Worm (Caenorhabditis elegans) whole organism, young adult: ENCODE results near the gene rml-4.

Experiments
- C17E4.6 ChIP-seq: fragments of 200-800 bp; sonication (Bioruptor generic); IDR thresholded peaks from 2 replicates; pipeline ENCODE4 v1.3.6; 2022; ENCODE audit warnings: missing genetic modification reagents, missing genetic modification characterization, missing compliant biosample characterization
- F22D6.2 ChIP-seq: sonication (generic microtip); optimal IDR thresholded peaks from 2 replicates; lab custom pipeline; 2016; ENCODE audit warnings: mild to moderate bottlenecking, missing genetic modification characterization, missing compliant biosample characterization
- F23B12.7 ChIP-seq: sonication (generic microtip); optimal IDR thresholded peaks from 2 replicates; lab custom pipeline; 2017; ENCODE audit warnings: missing genetic modification characterization, mild to moderate bottlenecking, missing compliant biosample characterization, antibody characterized with exemption, moderate library complexity; ENCODE audit not compliant: insufficient read depth
- F37B4.10 ChIP-seq: fragments of 200-800 bp; sonication (Bioruptor generic); IDR thresholded peaks from 2 replicates; pipeline ENCODE4 v1.3.6; 2022; ENCODE audit warnings: missing genetic modification characterization, missing compliant biosample characterization
- F39B2.1 ChIP-seq: fragments of 200-800 bp; sonication (Bioruptor generic); IDR thresholded peaks from 2 replicates; pipeline ENCODE4 v1.3.6; 2022; ENCODE audit warnings: missing genetic modification reagents, missing genetic modification characterization, missing compliant biosample characterization
- F57A8.1 ChIP-seq: fragments of 200-800 bp; sonication (Bioruptor generic); optimal IDR thresholded peaks from 2 replicates; lab custom pipeline; 2018; ENCODE audit warnings: mild to moderate bottlenecking, missing genetic modification characterization, moderate library complexity, missing compliant biosample characterization
- T26A5.8 ChIP-seq: sonication (generic microtip); optimal IDR thresholded peaks from 2 replicates; lab custom pipeline; 2016; ENCODE audit warnings: missing genetic modification characterization, missing compliant biosample characterization
- Y79H2A.3 ChIP-seq: fragments of 200-800 bp; sonication (Bioruptor generic); conservative IDR thresholded peaks from 2 replicates; pipeline ENCODE4 v1.3.6; 2022; ENCODE audit warnings: missing genetic modification reagents, missing genetic modification characterization, missing compliant biosample characterization
- ama-1 ChIP-seq, 3 experiments: fragments of 150-350 bp in 1 of 3; sonication (generic microtip) in 2 of 3; optimal IDR thresholded peaks; 2 replicates each; lab custom pipeline; 2014 to 2018; ENCODE audit warnings: missing biosample characterization in 2 of 3, missing genetic modification characterization in 2 of 3, missing genetic modification reagents in 2 of 3
- aptf-2 ChIP-seq: fragments of 200-800 bp; sonication (Bioruptor generic); conservative IDR thresholded peaks from 2 replicates; pipeline ENCODE4 v1.3.6; 2022; ENCODE audit warnings: missing genetic modification reagents, missing genetic modification characterization, missing compliant biosample characterization
- atf-7 ChIP-seq: sonication (generic microtip); optimal IDR thresholded peaks from 2 replicates; lab custom pipeline; 2017; ENCODE audit warnings: mild to moderate bottlenecking, missing genetic modification characterization, missing compliant biosample characterization
- bed-1 ChIP-seq: fragments of 200-800 bp; sonication (Bioruptor generic); IDR thresholded peaks from 2 replicates; pipeline ENCODE4 v1.3.6; 2022; ENCODE audit warnings: missing genetic modification reagents, missing genetic modification characterization, missing compliant biosample characterization
- cebp-2 ChIP-seq: fragments of 200-800 bp; sonication (Bioruptor generic); IDR thresholded peaks from 2 replicates; pipeline ENCODE4 v1.3.6; 2022; ENCODE audit warnings: missing genetic modification characterization, missing compliant biosample characterization
- ceh-40 ChIP-seq: fragments of 200-800 bp; sonication (Bioruptor generic); IDR thresholded peaks from 2 replicates; pipeline ENCODE4 v1.3.6; 2022; ENCODE audit warnings: missing genetic modification characterization, missing compliant biosample characterization
- chd-7 ChIP-seq: sonication (generic microtip); optimal IDR thresholded peaks from 2 replicates; lab custom pipeline; 2016; ENCODE audit warnings: mild to moderate bottlenecking, missing genetic modification characterization, moderate library complexity, missing compliant biosample characterization
- dpff-1 ChIP-seq: sonication (generic microtip); optimal IDR thresholded peaks from 2 replicates; lab custom pipeline; 2017; ENCODE audit warnings: mild to moderate bottlenecking, missing genetic modification characterization, missing compliant biosample characterization
- dpl-1 ChIP-seq: fragments of 150-350 bp; optimal IDR thresholded peaks from 2 replicates; lab custom pipeline; 2014; ENCODE audit warnings: missing biosample characterization, missing genetic modification reagents, missing genetic modification characterization
- efl-1 ChIP-seq: fragments of 150-350 bp; optimal IDR thresholded peaks from 2 replicates; lab custom pipeline; 2014; ENCODE audit warnings: missing biosample characterization, missing genetic modification reagents, missing genetic modification characterization
- egl-18 ChIP-seq: fragments of 200-800 bp; sonication (Bioruptor generic); IDR thresholded peaks from 2 replicates; pipeline ENCODE4 v1.3.6; 2022; ENCODE audit warnings: missing genetic modification reagents, missing genetic modification characterization, missing compliant biosample characterization
- gei-17 ChIP-seq: fragments of 200-800 bp; sonication (Bioruptor generic); optimal IDR thresholded peaks from 2 replicates; lab custom pipeline; 2018; ENCODE audit warnings: mild to moderate bottlenecking, missing genetic modification characterization, missing compliant biosample characterization
- hlh-26 ChIP-seq: fragments of 200-800 bp; sonication (Bioruptor generic); conservative IDR thresholded peaks from 2 replicates; pipeline ENCODE4 v1.3.6; 2022; ENCODE audit warnings: missing genetic modification reagents, missing genetic modification characterization, missing compliant biosample characterization
- hmg-1.2 ChIP-seq: fragments of 200-800 bp; sonication (Bioruptor generic); IDR thresholded peaks from 2 replicates; pipeline ENCODE4 v1.3.6; 2022; ENCODE audit warnings: missing genetic modification reagents, missing genetic modification characterization, missing compliant biosample characterization
- hrde-1 ChIP-seq: sonication (generic microtip); optimal IDR thresholded peaks from 2 replicates; lab custom pipeline; 2016; ENCODE audit warnings: missing genetic modification characterization, mild to moderate bottlenecking, missing compliant biosample characterization, moderate library complexity, missing genotype, missing genetic modification reagents, borderline replicate concordance
- lsl-1 ChIP-seq: fragments of 200-800 bp; sonication (Bioruptor generic); optimal IDR thresholded peaks from 2 replicates; lab custom pipeline; 2018; ENCODE audit warnings: mild to moderate bottlenecking, missing genetic modification characterization, moderate library complexity, missing compliant biosample characterization
- madf-10 ChIP-seq: sonication (generic microtip); optimal IDR thresholded peaks from 2 replicates; lab custom pipeline; 2016; ENCODE audit warnings: mild to moderate bottlenecking, missing genetic modification characterization, missing compliant biosample characterization
- madf-6 ChIP-seq: fragments of 200-800 bp; sonication (Bioruptor generic); IDR thresholded peaks from 2 replicates; pipeline ENCODE4 v1.3.6; 2022; ENCODE audit warnings: missing genetic modification reagents, missing genetic modification characterization, missing compliant biosample characterization
- mxl-1 ChIP-seq: sonication (generic microtip); optimal IDR thresholded peaks from 2 replicates; lab custom pipeline; 2016; ENCODE audit warnings: missing genetic modification characterization, missing compliant biosample characterization
- nhr-120 ChIP-seq: fragments of 200-800 bp; sonication (Bioruptor generic); IDR thresholded peaks from 2 replicates; pipeline ENCODE4 v1.3.6; 2022; ENCODE audit warnings: missing genetic modification characterization, missing compliant biosample characterization
- nhr-90 ChIP-seq: sonication (generic microtip); optimal IDR thresholded peaks from 2 replicates; lab custom pipeline; 2016; ENCODE audit warnings: missing genotype, mild to moderate bottlenecking, missing genetic modification characterization, missing compliant biosample characterization
- rcor-1 ChIP-seq: fragments of 200-800 bp; sonication (Bioruptor generic); IDR thresholded peaks from 2 replicates; pipeline ENCODE4 v1.3.6; 2022; ENCODE audit warnings: missing genetic modification reagents, missing genetic modification characterization, missing compliant biosample characterization
- repo-1 ChIP-seq: sonication (generic microtip); optimal IDR thresholded peaks from 2 replicates; lab custom pipeline; 2017; ENCODE audit warnings: mild to moderate bottlenecking, missing genetic modification characterization, missing compliant biosample characterization
- rpc-1 ChIP-seq, 2 experiments: fragments of 150-350 bp in 1 of 2; sonication (generic microtip) in 1 of 2; optimal IDR thresholded peaks; 2 replicates each; lab custom pipeline; 2014 to 2018; ENCODE audit warnings: missing biosample characterization in 1 of 2, missing genetic modification characterization in 1 of 2, missing genetic modification reagents in 1 of 2, missing genotype in 1 of 2
- unc-62 ChIP-seq: fragments of 150-350 bp; optimal IDR thresholded peaks from 2 replicates; lab custom pipeline; 2014; ENCODE audit warnings: missing biosample characterization, missing genetic modification reagents, missing genetic modification characterization
- xnd-1 ChIP-seq: sonication (generic microtip); optimal IDR thresholded peaks from 2 replicates; lab custom pipeline; 2016; ENCODE audit warnings: missing genotype, missing genetic modification reagents, missing genetic modification characterization, missing compliant biosample characterization
- zfh-2 ChIP-seq: fragments of 200-800 bp; sonication (Bioruptor generic); conservative IDR thresholded peaks from 2 replicates; pipeline ENCODE4 v1.3.6; 2022; ENCODE audit warnings: missing genetic modification reagents, missing genetic modification characterization, missing compliant biosample characterization
- ztf-18 ChIP-seq: sonication (generic microtip); optimal IDR thresholded peaks from 2 replicates; lab custom pipeline; 2016; ENCODE audit warnings: missing genotype, mild to moderate bottlenecking, missing genetic modification characterization, missing compliant biosample characterization
- ztf-6 ChIP-seq: fragments of 200-800 bp; sonication (Bioruptor generic); IDR thresholded peaks from 2 replicates; pipeline ENCODE4 v1.3.6; 2022; ENCODE audit warnings: missing genetic modification reagents, missing genetic modification characterization, missing compliant biosample characterization

The rml-4 gene

DNA sequence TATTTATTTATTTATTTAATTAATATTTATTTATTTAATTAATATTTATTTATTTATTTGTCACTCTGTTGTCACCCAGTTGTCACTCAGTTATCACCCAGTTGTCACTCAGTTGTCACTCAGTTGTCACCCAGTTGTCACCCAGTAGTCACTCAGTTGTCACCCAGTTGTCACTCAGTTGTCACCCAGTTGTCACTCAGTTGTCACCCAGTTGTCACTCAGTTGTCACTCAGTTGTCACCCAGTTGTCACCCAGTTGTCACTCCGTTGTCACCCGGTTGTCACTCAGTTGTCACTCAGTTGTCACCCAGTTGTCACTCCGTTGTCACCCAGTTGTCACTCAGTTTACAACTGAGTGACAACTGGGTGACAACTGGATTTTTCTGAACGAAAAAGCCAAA is 14.2 kb downstream of the rml-4 start:
- peak; percentile 89 for TF ChIP-seq unc-62 (GFP tag; lab: Kevin White, UChicago)
- TF ChIP-seq nhr-120 (GFP tag; lab: Robert Waterston, UW) = peak; percentile 73; the same call in 1 of the 2 replicates
- 0 out of 2 replicates have a peak, but pooled peaks have one; percentile 63 for TF ChIP-seq bed-1
- TF ChIP-seq, all 124 proteins: peak for 3; not testable (repeated sequence) for 121

DNA sequence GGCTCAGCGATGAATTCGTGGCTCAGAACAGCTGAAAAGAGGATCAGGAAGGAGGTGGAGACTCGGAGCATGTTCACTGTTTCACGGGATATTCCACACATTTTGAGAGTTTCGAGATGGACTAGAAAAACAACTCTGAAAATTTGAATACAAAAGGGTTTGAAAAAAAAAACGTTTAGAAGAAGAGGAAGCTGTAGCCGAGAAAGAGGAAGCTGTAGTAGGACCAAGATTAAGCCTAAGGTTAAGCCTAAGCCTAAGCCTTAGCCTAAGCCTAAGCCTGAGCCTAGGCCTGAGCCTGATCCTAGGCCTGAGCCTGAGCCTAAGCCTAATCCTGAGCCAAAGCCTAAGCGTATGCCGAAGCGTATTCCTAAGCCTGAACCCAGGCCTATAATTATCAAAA is 17.2 kb downstream of the rml-4 start, which contains the start of gene plep-1:
plep-1 (minus strand) TSS at position 101 of the 400 bp plus-strand sequence.
- no peak for TF ChIP-seq madf-10 (tag; lab: Kevin White, UChicago)
- no peak for TF ChIP-seq F57A8.1 (GFP tag; lab: Kevin White, UChicago)
- no peak for TF ChIP-seq C17E4.6 (GFP tag; lab: Robert Waterston, UW)
- no peak for TF ChIP-seq gei-17 (GFP tag; lab: Kevin White, UChicago)
- TF ChIP-seq zfh-2 = no peak
- no peak for TF ChIP-seq atf-7 (tag; lab: Kevin White, UChicago)
- TF ChIP-seq efl-1 (GFP tag; lab: Kevin White, UChicago) = no peak
- TF ChIP-seq rcor-1 (GFP tag; lab: Robert Waterston, UW) = no peak
- TF ChIP-seq xnd-1 (tag; lab: Kevin White, UChicago) = no peak
- no peak for TF ChIP-seq chd-7 (tag; lab: Kevin White, UChicago)
- no peak for TF ChIP-seq ceh-40 (GFP tag; lab: Robert Waterston, UW)
- no peak for TF ChIP-seq egl-18 (GFP tag; lab: Robert Waterston, UW)
- TF ChIP-seq nhr-90 = no peak
- no peak for TF ChIP-seq lsl-1 (GFP tag; lab: Kevin White, UChicago)
- TF ChIP-seq rpc-1 (optimal IDR thresholded peaks at IDR 0.05; lab: Kevin White, UChicago) = no peak
- no peak for TF ChIP-seq rpc-1 (tag; optimal IDR thresholded peaks at IDR 0.05; lab: Kevin White, UChicago)
- no peak for TF ChIP-seq madf-6 (GFP tag; lab: Robert Waterston, UW)

ce11 chrII:4316011-4316410 is 21.1 kb downstream of the rml-4 start, which contains the start of gene srw-40:
srw-40 (minus strand) TSS chrII:4316111.
- TF ChIP-seq F23B12.7 (tag; lab: Kevin White, UChicago) (no peak), zfh-2 (no peak), T26A5.8 (tag; lab: Kevin White, UChicago) (no peak), mxl-1 (tag; lab: Kevin White, UChicago) (no peak), dpff-1 (tag; lab: Kevin White, UChicago) (no peak), madf-6 (GFP tag; lab: Robert Waterston, UW) (no peak), hrde-1 (tag; lab: Kevin White, UChicago) (no peak), cebp-2 (GFP tag; lab: Robert Waterston, UW) (no peak), dpl-1 (no peak), ztf-6 (GFP tag; lab: Robert Waterston, UW) (no peak), F22D6.2 (tag; lab: Kevin White, UChicago) (no peak), Y79H2A.3 (no peak), F39B2.1 (GFP tag; lab: Robert Waterston, UW) (no peak), hmg-1.2 (GFP tag; lab: Robert Waterston, UW) (no peak), repo-1 (tag; lab: Kevin White, UChicago) (no peak), aptf-2 (GFP tag; lab: Robert Waterston, UW) (no peak), F37B4.10 (GFP tag; lab: Robert Waterston, UW) (no peak), ama-1 (optimal IDR thresholded peaks at IDR 0.05; lab: Kevin White, UChicago) (no peak), ama-1 (GFP tag; optimal IDR thresholded peaks at IDR 0.05; lab: Kevin White, UChicago) (no peak), ztf-18 (tag; lab: Kevin White, UChicago) (no peak), hlh-26 (GFP tag; lab: Robert Waterston, UW) (no peak)
